Fruit fly (Drosophila melanogaster) whole organism, prepupa: ENCODE results near the gene CG12535.

Experiments used
- Blimp-1 ChIP-seq: fragments of 200-800 bp; sonication (Bioruptor generic); optimal IDR thresholded peaks from 3 replicates; lab custom pipeline; 2017; ENCODE audit warnings: missing biosample characterization, missing genetic modification characterization, mild to moderate bottlenecking, moderate library complexity, missing genetic modification reagents
- CG10631 ChIP-seq: fragments of 200-800 bp; sonication (Bioruptor generic); optimal IDR thresholded peaks from 2 replicates; lab custom pipeline; 2016; ENCODE audit warnings: missing biosample characterization, missing genetic modification characterization
- CG10669 ChIP-seq: fragments of 200-800 bp; sonication (Bioruptor generic); optimal IDR thresholded peaks from 3 replicates; lab custom pipeline; 2018; ENCODE audit warnings: missing biosample characterization, mild to moderate bottlenecking, missing genetic modification characterization, moderate library complexity
- CG11294 ChIP-seq: fragments of 200-800 bp; sonication (Bioruptor generic); IDR thresholded peaks from 2 replicates; pipeline ENCODE4 v1.3.6; 2022; ENCODE audit warnings: missing biosample characterization, missing genetic modification characterization
- CG1621 ChIP-seq: fragments of 200-800 bp; sonication (Bioruptor generic); optimal IDR thresholded peaks from 3 replicates; lab custom pipeline; 2018; ENCODE audit warnings: missing biosample characterization, mild to moderate bottlenecking, missing genetic modification characterization
- CG16779 ChIP-seq: fragments of 200-800 bp; sonication (Bioruptor generic); optimal IDR thresholded peaks from 3 replicates; lab custom pipeline; 2017; ENCODE audit warnings: missing biosample characterization, mild to moderate bottlenecking, missing genetic modification characterization
- CG3032 ChIP-seq: fragments of 200-800 bp; optimal IDR thresholded peaks from 2 replicates; lab custom pipeline; 2019; ENCODE audit warnings: missing biosample characterization, mild to moderate bottlenecking, missing genetic modification characterization, moderate library complexity
- CG31627 ChIP-seq: fragments of 200-800 bp; sonication (Bioruptor generic); optimal IDR thresholded peaks from 3 replicates; lab custom pipeline; 2016; ENCODE audit warnings: missing biosample characterization, missing genetic modification characterization
- CG34406 ChIP-seq: fragments of 200-800 bp; sonication (Bioruptor generic); optimal IDR thresholded peaks from 3 replicates; lab custom pipeline; 2016; ENCODE audit warnings: missing biosample characterization, missing genetic modification characterization
- CG3919 ChIP-seq: fragments of 200-800 bp; sonication (Bioruptor generic); optimal IDR thresholded peaks from 3 replicates; lab custom pipeline; 2016; ENCODE audit warnings: missing biosample characterization, missing genetic modification characterization
- CG4318 ChIP-seq: fragments of 200-800 bp; sonication (Bioruptor generic); optimal IDR thresholded peaks from 3 replicates; lab custom pipeline; 2017; ENCODE audit warnings: missing biosample characterization, mild to moderate bottlenecking, missing genetic modification characterization
- CG6163 ChIP-seq: fragments of 200-800 bp; sonication (Bioruptor generic); IDR thresholded peaks from 3 replicates; pipeline ENCODE4 v1.3.6; 2022; ENCODE audit warnings: missing biosample characterization, missing genetic modification characterization
- CG6792 ChIP-seq: fragments of 200-800 bp; sonication (Bioruptor generic); optimal IDR thresholded peaks from 3 replicates; lab custom pipeline; 2016; ENCODE audit warnings: missing biosample characterization, missing genetic modification characterization
- CG6808 ChIP-seq: fragments of 200-800 bp; sonication (Bioruptor generic); optimal IDR thresholded peaks from 3 replicates; lab custom pipeline; 2017; ENCODE audit warnings: missing biosample characterization, missing genetic modification characterization, mild to moderate bottlenecking, moderate library complexity, missing genetic modification reagents
- CG6854 ChIP-seq: fragments of 200-800 bp; sonication (Bioruptor generic); optimal IDR thresholded peaks from 2 replicates; lab custom pipeline; 2017; ENCODE audit warnings: missing biosample characterization, mild to moderate bottlenecking, missing genetic modification characterization
- CG8119 ChIP-seq: fragments of 200-800 bp; sonication (Bioruptor generic); IDR thresholded peaks from 3 replicates; pipeline ENCODE4 v1.3.6; 2022; ENCODE audit warnings: missing biosample characterization, missing genetic modification characterization
- CG8319 ChIP-seq: fragments of 200-800 bp; sonication (Bioruptor generic); optimal IDR thresholded peaks from 3 replicates; lab custom pipeline; 2016; ENCODE audit warnings: missing biosample characterization, missing genetic modification characterization
- CG8632 ChIP-seq: fragments of 200-800 bp; sonication (Bioruptor generic); optimal IDR thresholded peaks from 3 replicates; lab custom pipeline; 2016; ENCODE audit warnings: missing biosample characterization, missing genetic modification characterization
- CG9139 ChIP-seq: fragments of 200-800 bp; sonication (Bioruptor generic); optimal IDR thresholded peaks from 3 replicates; lab custom pipeline; 2017; ENCODE audit warnings: missing biosample characterization, mild to moderate bottlenecking, missing genetic modification characterization
- Eip75B ChIP-seq: fragments of 200-800 bp; sonication (Bioruptor generic); optimal IDR thresholded peaks from 3 replicates; lab custom pipeline; 2016; ENCODE audit warnings: missing biosample characterization, missing genetic modification characterization
- Eip78C ChIP-seq: fragments of 200-800 bp; sonication (Bioruptor generic); peaks from one replicate; lab custom pipeline; 2016; ENCODE audit warnings: missing biosample characterization, missing genetic modification characterization
- Eip93F ChIP-seq: fragments of 200-800 bp; sonication (Bioruptor generic); optimal IDR thresholded peaks from 2 replicates; lab custom pipeline; 2016; ENCODE audit warnings: missing biosample characterization, mild to moderate bottlenecking, missing genetic modification characterization
- Ets21C ChIP-seq: fragments of 200-800 bp; sonication (Bioruptor generic); optimal IDR thresholded peaks from 3 replicates; lab custom pipeline; 2016; ENCODE audit warnings: missing biosample characterization, missing genetic modification characterization
- Ets96B ChIP-seq: fragments of 200-800 bp; optimal IDR thresholded peaks from 2 replicates; lab custom pipeline; 2019; ENCODE audit warnings: missing biosample characterization, mild to moderate bottlenecking, missing genetic modification characterization, moderate library complexity
- Gug ChIP-seq: fragments of 200-800 bp; sonication (Bioruptor generic); IDR thresholded peaks from 2 replicates; pipeline ENCODE4 v1.3.6; 2022; ENCODE audit warnings: missing biosample characterization, missing genetic modification characterization
- Hr39 ChIP-seq: fragments of 200-800 bp; sonication (Bioruptor generic); optimal IDR thresholded peaks from 2 replicates; lab custom pipeline; 2016; ENCODE audit warnings: missing biosample characterization, missing genetic modification characterization
- Hr4 ChIP-seq: fragments of 200-800 bp; sonication (Bioruptor generic); optimal IDR thresholded peaks from 3 replicates; lab custom pipeline; 2016; ENCODE audit warnings: missing biosample characterization, missing genetic modification characterization
- Lpt ChIP-seq: fragments of 200-800 bp; sonication (Bioruptor generic); optimal IDR thresholded peaks from 3 replicates; lab custom pipeline; 2016; ENCODE audit warnings: missing biosample characterization, missing genetic modification characterization
- Met ChIP-seq: fragments of 200-800 bp; sonication (Bioruptor generic); optimal IDR thresholded peaks from 3 replicates; lab custom pipeline; 2016; ENCODE audit warnings: missing biosample characterization, missing genetic modification characterization
- OdsH ChIP-seq: fragments of 200-800 bp; sonication (Bioruptor generic); optimal IDR thresholded peaks from 3 replicates; lab custom pipeline; 2016; ENCODE audit warnings: missing biosample characterization, missing genetic modification characterization
- Smox ChIP-seq: fragments of 200-800 bp; sonication (Bioruptor generic); optimal IDR thresholded peaks from 3 replicates; lab custom pipeline; 2016; ENCODE audit warnings: missing biosample characterization, missing genetic modification characterization
- Sox102F ChIP-seq: fragments of 200-800 bp; sonication (Bioruptor generic); optimal IDR thresholded peaks from 2 replicates; lab custom pipeline; 2016; ENCODE audit warnings: missing biosample characterization, mild to moderate bottlenecking, missing genetic modification characterization
- Sox14 ChIP-seq: fragments of 200-800 bp; sonication (Bioruptor generic); optimal IDR thresholded peaks from 3 replicates; lab custom pipeline; 2016; ENCODE audit warnings: missing biosample characterization, missing genetic modification characterization
- Sox15 ChIP-seq: fragments of 200-800 bp; sonication (Bioruptor generic); optimal IDR thresholded peaks from 3 replicates; lab custom pipeline; 2016; ENCODE audit warnings: missing biosample characterization, missing genetic modification characterization
- achi ChIP-seq: fragments of 200-800 bp; sonication (Bioruptor generic); optimal IDR thresholded peaks from 3 replicates; lab custom pipeline; 2016; ENCODE audit warnings: missing biosample characterization, missing genetic modification characterization
- acj6 ChIP-seq: fragments of 200-800 bp; sonication (Bioruptor generic); optimal IDR thresholded peaks from 3 replicates; lab custom pipeline; 2016; ENCODE audit warnings: missing biosample characterization, missing genetic modification characterization
- cyc ChIP-seq: fragments of 200-800 bp; sonication (Bioruptor generic); optimal IDR thresholded peaks from 3 replicates; lab custom pipeline; 2016; ENCODE audit warnings: missing biosample characterization, missing genetic modification characterization
- dac ChIP-seq: fragments of 200-800 bp; sonication (Bioruptor generic); optimal IDR thresholded peaks from 2 replicates; lab custom pipeline; 2017; ENCODE audit warnings: missing biosample characterization, mild to moderate bottlenecking, missing genetic modification characterization
- dsx ChIP-seq: fragments of 200-800 bp; optimal IDR thresholded peaks from 3 replicates; lab custom pipeline; 2019; ENCODE audit warnings: missing biosample characterization, mild to moderate bottlenecking, missing genetic modification characterization, moderate library complexity; ENCODE audit not compliant: poor library complexity, severe bottlenecking
- fd85E ChIP-seq: fragments of 200-800 bp; sonication (Bioruptor generic); optimal IDR thresholded peaks from 3 replicates; lab custom pipeline; 2016; ENCODE audit warnings: missing biosample characterization, missing genetic modification characterization
- fkh ChIP-seq: fragments of 200-800 bp; sonication (Bioruptor generic); optimal IDR thresholded peaks from 3 replicates; lab custom pipeline; 2017; ENCODE audit warnings: missing biosample characterization, mild to moderate bottlenecking, missing genetic modification characterization, moderate library complexity
- lz ChIP-seq: fragments of 200-800 bp; sonication (Bioruptor generic); optimal IDR thresholded peaks from 3 replicates; lab custom pipeline; 2016; ENCODE audit warnings: missing biosample characterization, missing genetic modification characterization
- net ChIP-seq: fragments of 200-800 bp; sonication (Bioruptor generic); optimal IDR thresholded peaks from 3 replicates; lab custom pipeline; 2016; ENCODE audit warnings: missing biosample characterization, missing genetic modification characterization
- pdm3 ChIP-seq: fragments of 200-800 bp; sonication (Bioruptor generic); optimal IDR thresholded peaks from 3 replicates; lab custom pipeline; 2016; ENCODE audit warnings: missing biosample characterization, missing genetic modification characterization
- spab ChIP-seq: fragments of 200-800 bp; sonication (Bioruptor generic); optimal IDR thresholded peaks from 2 replicates; lab custom pipeline; 2017; ENCODE audit warnings: missing biosample characterization, mild to moderate bottlenecking, missing genetic modification characterization, missing genetic modification reagents
- ss ChIP-seq, 2 experiments: fragments of 200-800 bp; sonication (Bioruptor generic); optimal IDR thresholded peaks; 2 replicates in 1 of 2; 3 replicates in 1 of 2; lab custom pipeline; 2017 to 2018; ENCODE audit warnings: mild to moderate bottlenecking in 2 of 2, missing biosample characterization in 2 of 2, missing genetic modification characterization in 2 of 2, moderate library complexity in 1 of 2
- svp ChIP-seq: fragments of 200-800 bp; sonication (Bioruptor generic); peaks from one replicate; lab custom pipeline; 2016; ENCODE audit warnings: missing biosample characterization, missing genetic modification characterization

Gene CG12535

dm6 chrX:3372656-3373268 lies 76.0 kb downstream of the CG12535 start, which contains the start of gene Myc (continued):
- TF ChIP-seq Eip78C (GFP tag; lab: Kevin White, UChicago) (no peak), CG8319 (GFP tag; lab: Kevin White, UChicago) (no peak), CG10631 (GFP tag; lab: Kevin White, UChicago) (no peak), fkh (GFP tag; lab: Kevin White, UChicago) (peak; percentile 43), CG16779 (tag; lab: Kevin White, UChicago) (peak; percentile 2), svp (GFP tag; lab: Kevin White, UChicago) (no peak), Hr4 (GFP tag; lab: Kevin White, UChicago) (no peak), Eip93F (GFP tag; lab: Kevin White, UChicago) (no peak), Sox14 (no peak), CG11294 (GFP tag; lab: Robert Waterston, UW) (no peak), pdm3 (GFP tag; lab: Kevin White, UChicago) (no peak), CG6792 (GFP tag; lab: Kevin White, UChicago) (no peak), OdsH (no peak), Ets21C (GFP tag; lab: Kevin White, UChicago) (no peak), Gug (no peak), CG34406 (GFP tag; lab: Kevin White, UChicago) (no peak), Ets96B (tag; lab: Kevin White, UChicago) (no peak), CG3032 (tag; lab: Kevin White, UChicago) (no peak), CG10669 (GFP tag; lab: Kevin White, UChicago) (no peak), spab (GFP tag; lab: Kevin White, UChicago) (no peak), dsx (GFP tag; lab: Kevin White, UChicago) (peak; percentile 3), Met (GFP tag; lab: Kevin White, UChicago) (no peak), dac (GFP tag; lab: Kevin White, UChicago) (no peak), Hr39 (GFP tag; lab: Kevin White, UChicago) (no peak), net (no peak), CG31627 (GFP tag; lab: Kevin White, UChicago) (no peak), CG9139 (GFP tag; lab: Kevin White, UChicago) (no peak), CG6854 (GFP tag; lab: Kevin White, UChicago) (no peak), CG6163 (GFP tag; lab: Robert Waterston, UW) (peak; percentile 41; the same call in 2 of the 3 replicates), achi (GFP tag; lab: Kevin White, UChicago) (no peak), CG6808 (no peak), Eip75B (GFP tag; lab: Kevin White, UChicago) (no peak), CG1621 (tag; lab: Kevin White, UChicago) (no peak), CG3919 (GFP tag; lab: Kevin White, UChicago) (no peak), acj6 (GFP tag; lab: Kevin White, UChicago) (no peak), lz (no peak), ss (GFP tag; optimal IDR thresholded peaks at IDR 0.05; lab: Kevin White, UChicago) (peak; percentile 9 to 20), Lpt (GFP tag; lab: Kevin White, UChicago) (no peak)

DNA sequence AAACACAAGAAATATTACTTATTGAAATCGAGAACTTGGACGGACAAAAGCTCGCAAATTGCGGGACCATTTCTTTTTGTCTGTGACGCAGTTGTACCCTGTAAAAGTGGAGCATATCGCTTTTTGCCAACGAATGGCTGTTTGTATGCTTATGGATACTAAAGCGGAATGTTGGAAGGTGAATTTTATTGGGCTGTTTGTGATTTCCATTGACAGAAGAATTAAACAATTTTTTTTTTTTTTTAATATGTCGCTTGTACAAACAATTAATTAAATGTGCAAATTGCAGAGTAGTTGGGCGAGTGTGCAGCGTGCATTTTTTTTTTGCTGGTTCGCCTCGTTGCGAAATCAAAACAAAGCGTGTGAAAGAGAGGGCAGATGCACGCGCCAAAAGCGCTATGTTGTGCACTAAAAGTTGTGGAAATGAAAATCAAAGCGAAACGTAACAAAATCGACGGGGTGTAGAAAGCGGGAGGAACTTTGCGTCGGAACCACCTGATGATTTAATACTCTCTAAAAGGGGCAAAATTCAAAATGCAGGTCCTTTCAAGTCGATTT lies 77.4 kb downstream of the CG12535 start:
- TF ChIP-seq lz (peak; percentile 87), CG10669 (GFP tag; lab: Kevin White, UChicago) (peak; percentile 74), Sox15 (peak; percentile 66), Sox14 (peak; percentile 90), Sox102F (GFP tag; lab: Kevin White, UChicago) (peak; percentile 86), Ets96B (tag; lab: Kevin White, UChicago) (peak; percentile 67), CG6854 (GFP tag; lab: Kevin White, UChicago) (peak; percentile 43), dac (GFP tag; lab: Kevin White, UChicago) (peak; percentile 68), Ets21C (GFP tag; lab: Kevin White, UChicago) (peak; percentile 78), CG4318 (GFP tag; lab: Kevin White, UChicago) (peak; percentile 72), CG9139 (GFP tag; lab: Kevin White, UChicago) (peak; percentile 45), CG16779 (tag; lab: Kevin White, UChicago) (peak; percentile 48), Hr4 (GFP tag; lab: Kevin White, UChicago) (peak; percentile 88), pdm3 (GFP tag; lab: Kevin White, UChicago) (peak; percentile 87), dsx (GFP tag; lab: Kevin White, UChicago) (peak; percentile 53), CG8632 (GFP tag; lab: Kevin White, UChicago) (peak; percentile 82), Blimp-1 (GFP tag; lab: Kevin White, UChicago) (peak; percentile 38), fd85E (GFP tag; lab: Kevin White, UChicago) (peak; percentile 62), cyc (GFP tag; lab: Kevin White, UChicago) (peak; percentile 85), net (peak; percentile 85), OdsH (peak; percentile 88), Smox (peak; percentile 81), CG6792 (GFP tag; lab: Kevin White, UChicago) (peak; percentile 84), CG31627 (GFP tag; lab: Kevin White, UChicago) (peak; percentile 88), CG8119 (GFP tag; lab: Robert Waterston, UW) (peak; percentile 87), CG10631 (GFP tag; lab: Kevin White, UChicago) (peak; percentile 76)
